Fruit fly (Drosophila melanogaster): ENCODE results near the gene CG43446.

DNA sequence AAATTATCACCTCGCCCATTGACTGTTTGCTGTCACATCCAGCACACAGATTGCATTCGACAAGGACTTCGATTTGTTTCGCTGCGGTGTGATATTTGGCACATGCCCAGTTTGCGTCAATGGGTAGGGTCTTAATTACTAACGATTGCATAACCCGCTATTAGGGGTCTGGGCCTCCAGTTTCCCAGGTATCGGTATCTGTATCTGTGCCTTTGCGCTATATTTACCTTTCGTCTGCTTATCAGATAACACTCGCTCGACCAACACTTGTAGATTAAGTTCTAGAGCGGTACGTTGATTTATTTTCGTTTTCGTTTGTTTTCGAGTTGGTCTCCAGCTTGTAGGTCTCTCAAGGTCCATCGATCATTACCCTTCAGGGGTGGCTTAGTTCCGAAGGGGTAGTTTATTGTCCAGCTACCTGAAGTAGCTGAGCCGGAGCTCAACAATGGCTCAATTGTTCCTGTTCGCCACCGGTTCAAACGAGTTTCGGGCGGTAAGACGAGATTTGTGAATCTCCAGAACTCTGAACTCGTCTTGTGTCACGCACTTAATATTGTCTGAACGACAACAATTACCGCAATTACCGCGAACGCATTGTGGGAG, 36.3 kb downstream of the CG43446 start:
- TF ChIP-seq ttk (optimal IDR thresholded peaks at IDR 0.05) (no peak), psq (optimal IDR thresholded peaks at IDR 0.05) (no peak), h (optimal IDR thresholded peaks at IDR 0.05) (no peak), Myc (optimal IDR thresholded peaks at IDR 0.05) (no peak), Sin3A (optimal IDR thresholded peaks at IDR 0.05) (no peak), insv (optimal IDR thresholded peaks at IDR 0.05) (no peak)
